Worm (Caenorhabditis elegans) whole organism, L1 larva: ENCODE measurements around the gene Y38H8A.1.

Source experiments
- F16B12.6 ChIP-seq: fragments of 150-350 bp; optimal IDR thresholded peaks from 2 replicates; lab custom pipeline; 2014; ENCODE audit warnings: missing biosample characterization, missing genetic modification characterization
- aly-2 ChIP-seq: fragments of 150-350 bp; optimal IDR thresholded peaks from 2 replicates; lab custom pipeline; 2014; ENCODE audit warnings: missing biosample characterization, missing genetic modification characterization
- mdl-1 ChIP-seq, 2 experiments: fragments of 150-350 bp; optimal IDR thresholded peaks; 2 replicates each; lab custom pipeline; 2014 to 2017; ENCODE audit warnings: missing biosample characterization in 2 of 2, missing genetic modification characterization in 2 of 2, inconsistent platforms in 1 of 2
- mep-1 ChIP-seq: fragments of 150-350 bp; optimal IDR thresholded peaks from 2 replicates; lab custom pipeline; 2014; ENCODE audit warnings: missing biosample characterization, missing genetic modification characterization
- nhr-47 ChIP-seq: sonication (generic microtip); optimal IDR thresholded peaks from 2 replicates; lab custom pipeline; 2016; ENCODE audit warnings: mild to moderate bottlenecking, missing genetic modification characterization, moderate library complexity, missing compliant biosample characterization
- snpc-4 ChIP-seq: fragments of 150-350 bp; optimal IDR thresholded peaks from 2 replicates; lab custom pipeline; 2014; ENCODE audit warnings: missing biosample characterization, missing genetic modification characterization
- unc-62 ChIP-seq: fragments of 150-350 bp; optimal IDR thresholded peaks from 2 replicates; lab custom pipeline; 2014; ENCODE audit warnings: missing biosample characterization, missing genetic modification reagents, missing genetic modification characterization

DNA sequence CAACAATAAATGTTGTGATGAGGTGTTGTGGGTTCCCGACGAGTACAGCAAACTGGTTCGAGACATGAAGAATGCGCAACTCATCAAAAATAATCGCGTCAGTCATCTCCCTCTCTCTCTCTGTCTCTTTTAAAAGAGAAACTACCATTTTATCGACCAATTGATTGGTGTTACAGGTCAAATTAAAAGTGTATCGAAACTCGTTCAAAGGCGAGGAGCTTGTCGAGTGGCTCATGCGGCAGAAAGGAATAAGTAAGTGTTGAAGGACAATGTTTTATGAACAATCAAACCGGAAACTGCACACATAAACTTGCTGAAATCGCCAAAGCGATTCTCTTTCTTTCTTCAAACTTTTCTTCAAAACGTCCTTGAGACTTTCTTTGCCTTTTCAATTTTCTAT lies 11.2 kb downstream of the Y38H8A.1 start:
- TF ChIP-seq unc-62 (GFP tag; lab: Kevin White, UChicago) (no peak), aly-2 (no peak), F16B12.6 (tag; lab: Kevin White, UChicago) (no peak), mdl-1 (tag; optimal IDR thresholded peaks at IDR 0.05; lab: Kevin White, UChicago) (no peak), mep-1 (tag; lab: Kevin White, UChicago) (no peak), snpc-4 (tag; lab: Kevin White, UChicago) (no peak), nhr-47 (tag; lab: Kevin White, UChicago) (no peak)
